Worm (Caenorhabditis elegans): ENCODE results near the gene F20G2.3.

ce11 chrV:13738374-13738773 is 29.9 kb downstream of the F20G2.3 start, which contains the start of gene irg-5:
- TF ChIP-seq nhr-77 (tag; optimal IDR thresholded peaks at IDR 0.05) (no peak), mml-1 (tag; optimal IDR thresholded peaks at IDR 0.05) (no peak)

All from whole organism, L3 larva.